Worm (Caenorhabditis elegans): ENCODE results near the gene dhs-26.

DNA sequence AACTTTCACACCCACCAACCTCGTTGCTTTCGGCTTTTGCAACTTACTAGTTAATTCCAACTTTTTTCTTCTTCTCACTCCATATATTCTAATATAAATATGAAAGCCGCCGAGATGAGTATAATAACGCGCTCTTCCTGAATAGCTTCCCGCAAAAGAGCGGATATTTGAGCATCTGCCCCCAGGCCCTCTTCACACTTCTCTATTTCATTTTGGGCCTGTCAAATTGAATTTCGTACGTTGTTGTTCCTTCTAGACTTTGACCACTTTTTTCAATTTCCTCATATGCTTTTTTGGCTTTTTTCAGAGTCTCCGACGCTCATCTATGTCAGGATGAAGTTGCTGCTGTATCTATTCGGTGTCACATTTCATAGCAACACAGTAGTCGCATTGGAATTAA is 47.3 kb downstream of the dhs-26 start, which contains the start of gene ddr-2:
- TF ChIP-seq mxl-2 (GFP tag; conservative IDR thresholded peaks at IDR 0.05) (no peak), nhr-77 (tag; optimal IDR thresholded peaks at IDR 0.05) (no peak), lin-29 (GFP tag; IDR thresholded peaks at IDR 0.05) (no peak), duxl-1 (tag; optimal IDR thresholded peaks at IDR 0.05; ENCODE audit: poor library complexity) (no peak), jun-1 (tag; optimal IDR thresholded peaks at IDR 0.05) (no peak), dmd-6 (GFP tag; IDR thresholded peaks at IDR 0.05) (no peak), lir-3 (tag; optimal IDR thresholded peaks at IDR 0.05) (no peak), nhr-28 (tag; optimal IDR thresholded peaks at IDR 0.05) (no peak)

All from whole organism, L4 larva.